Worm (Caenorhabditis elegans) whole organism, young adult: Measurements from ENCODE around the gene Y66D12A.8.

ENCODE experiments used
- B0019.2 ChIP-seq: fragments of 200-800 bp; sonication (Bioruptor generic); conservative IDR thresholded peaks from 2 replicates; pipeline ENCODE4 v1.3.6; 2022; ENCODE audit warnings: missing genetic modification reagents, missing genetic modification characterization, missing compliant biosample characterization
- B0035.1 ChIP-seq: sonication (generic microtip); optimal IDR thresholded peaks from 2 replicates; lab custom pipeline; 2016; ENCODE audit warnings: missing genetic modification characterization, mild to moderate bottlenecking, missing compliant biosample characterization, missing genotype, missing genetic modification reagents
- F10E7.11 ChIP-seq: sonication (generic microtip); optimal IDR thresholded peaks from 2 replicates; lab custom pipeline; 2017; ENCODE audit warnings: mild to moderate bottlenecking, missing genetic modification characterization, moderate library complexity, missing compliant biosample characterization
- F33H1.4 ChIP-seq: fragments of 200-800 bp; sonication (Bioruptor generic); IDR thresholded peaks from 2 replicates; pipeline ENCODE4 v1.3.6; 2022; ENCODE audit warnings: missing genetic modification reagents, missing genetic modification characterization, missing compliant biosample characterization
- F37B4.10 ChIP-seq: fragments of 200-800 bp; sonication (Bioruptor generic); IDR thresholded peaks from 2 replicates; pipeline ENCODE4 v1.3.6; 2022; ENCODE audit warnings: missing genetic modification characterization, missing compliant biosample characterization
- F49E8.2 ChIP-seq: sonication (generic microtip); optimal IDR thresholded peaks from 3 replicates; lab custom pipeline; 2017; ENCODE audit warnings: missing genetic modification characterization, mild to moderate bottlenecking, missing compliant biosample characterization, antibody characterized with exemption, moderate library complexity; ENCODE audit not compliant: insufficient read depth
- akir-1 ChIP-seq: fragments of 200-800 bp; sonication (Bioruptor generic); optimal IDR thresholded peaks from 2 replicates; lab custom pipeline; 2018; ENCODE audit warnings: mild to moderate bottlenecking, missing genetic modification characterization, moderate library complexity, missing compliant biosample characterization
- ama-1 ChIP-seq, 3 experiments: fragments of 150-350 bp in 1 of 3; sonication (generic microtip) in 2 of 3; optimal IDR thresholded peaks; 2 replicates each; lab custom pipeline; 2014 to 2018; ENCODE audit warnings: missing biosample characterization in 2 of 3, missing genetic modification characterization in 2 of 3, missing genetic modification reagents in 2 of 3
- aptf-2 ChIP-seq: fragments of 200-800 bp; sonication (Bioruptor generic); conservative IDR thresholded peaks from 2 replicates; pipeline ENCODE4 v1.3.6; 2022; ENCODE audit warnings: missing genetic modification reagents, missing genetic modification characterization, missing compliant biosample characterization
- aptf-3 ChIP-seq: fragments of 200-800 bp; sonication (Bioruptor generic); IDR thresholded peaks from 2 replicates; pipeline ENCODE4 v1.3.6; 2022; ENCODE audit warnings: missing genetic modification characterization, missing compliant biosample characterization
- attf-3 ChIP-seq: fragments of 200-800 bp; sonication (Bioruptor generic); conservative IDR thresholded peaks from 2 replicates; pipeline ENCODE4 v1.3.6; 2022; ENCODE audit warnings: missing genetic modification reagents, missing genetic modification characterization, missing compliant biosample characterization
- cebp-2 ChIP-seq: fragments of 200-800 bp; sonication (Bioruptor generic); IDR thresholded peaks from 2 replicates; pipeline ENCODE4 v1.3.6; 2022; ENCODE audit warnings: missing genetic modification characterization, missing compliant biosample characterization
- die-1 ChIP-seq: sonication (generic microtip); optimal IDR thresholded peaks from 2 replicates; lab custom pipeline; 2016; ENCODE audit warnings: missing genotype, mild to moderate bottlenecking, missing genetic modification characterization, missing compliant biosample characterization
- hmg-1.2 ChIP-seq: fragments of 200-800 bp; sonication (Bioruptor generic); IDR thresholded peaks from 2 replicates; pipeline ENCODE4 v1.3.6; 2022; ENCODE audit warnings: missing genetic modification reagents, missing genetic modification characterization, missing compliant biosample characterization
- hmg-20 ChIP-seq: fragments of 200-800 bp; sonication (Bioruptor generic); IDR thresholded peaks from 2 replicates; pipeline ENCODE4 v1.3.6; 2022; ENCODE audit warnings: missing genetic modification reagents, missing genetic modification characterization, missing compliant biosample characterization
- hrde-1 ChIP-seq: sonication (generic microtip); optimal IDR thresholded peaks from 2 replicates; lab custom pipeline; 2016; ENCODE audit warnings: missing genetic modification characterization, mild to moderate bottlenecking, missing compliant biosample characterization, moderate library complexity, missing genotype, missing genetic modification reagents, borderline replicate concordance
- let-526 ChIP-seq: fragments of 200-800 bp; sonication (Bioruptor generic); IDR thresholded peaks from 2 replicates; pipeline ENCODE4 v1.3.6; 2022; ENCODE audit warnings: missing genetic modification reagents, missing genetic modification characterization, missing compliant biosample characterization
- lin-26 ChIP-seq: fragments of 200-800 bp; sonication (Bioruptor generic); IDR thresholded peaks from 2 replicates; pipeline ENCODE4 v1.3.6; 2022; ENCODE audit warnings: missing genetic modification reagents, missing genetic modification characterization, missing compliant biosample characterization
- lin-35 ChIP-seq, 3 experiments: fragments of 150-350 bp in 2 of 3; sonication (generic microtip) in 1 of 3; optimal IDR thresholded peaks; 2 replicates each; lab custom pipeline; 2014 to 2018; ENCODE audit warnings: missing biosample characterization in 3 of 3, missing genetic modification characterization in 3 of 3, missing genetic modification reagents in 3 of 3
- lin-54 ChIP-seq: fragments of 200-800 bp; sonication (Bioruptor generic); optimal IDR thresholded peaks from 2 replicates; lab custom pipeline; 2018; ENCODE audit warnings: mild to moderate bottlenecking, missing genetic modification characterization, missing compliant biosample characterization
- lsl-1 ChIP-seq: fragments of 200-800 bp; sonication (Bioruptor generic); optimal IDR thresholded peaks from 2 replicates; lab custom pipeline; 2018; ENCODE audit warnings: mild to moderate bottlenecking, missing genetic modification characterization, moderate library complexity, missing compliant biosample characterization
- madf-10 ChIP-seq: sonication (generic microtip); optimal IDR thresholded peaks from 2 replicates; lab custom pipeline; 2016; ENCODE audit warnings: mild to moderate bottlenecking, missing genetic modification characterization, missing compliant biosample characterization
- madf-3 ChIP-seq: fragments of 200-800 bp; sonication (Bioruptor generic); IDR thresholded peaks from 2 replicates; pipeline ENCODE4 v1.3.6; 2022; ENCODE audit warnings: missing genetic modification reagents, missing genetic modification characterization, missing compliant biosample characterization
- madf-6 ChIP-seq: fragments of 200-800 bp; sonication (Bioruptor generic); IDR thresholded peaks from 2 replicates; pipeline ENCODE4 v1.3.6; 2022; ENCODE audit warnings: missing genetic modification reagents, missing genetic modification characterization, missing compliant biosample characterization
- madf-8 ChIP-seq: fragments of 200-800 bp; sonication (Bioruptor generic); conservative IDR thresholded peaks from 2 replicates; pipeline ENCODE4 v1.3.6; 2022; ENCODE audit warnings: missing genetic modification reagents, missing genetic modification characterization, missing compliant biosample characterization
- mxl-1 ChIP-seq: sonication (generic microtip); optimal IDR thresholded peaks from 2 replicates; lab custom pipeline; 2016; ENCODE audit warnings: missing genetic modification characterization, missing compliant biosample characterization
- nfya-1 ChIP-seq: sonication (generic microtip); optimal IDR thresholded peaks from 2 replicates; lab custom pipeline; 2017; ENCODE audit warnings: antibody characterized with exemption, missing compliant biosample characterization, missing genetic modification characterization, borderline replicate concordance; ENCODE audit not compliant: insufficient read depth
- pbrm-1 ChIP-seq: fragments of 200-800 bp; sonication (Bioruptor generic); IDR thresholded peaks from 2 replicates; pipeline ENCODE4 v1.3.6; 2022; ENCODE audit warnings: missing genetic modification reagents, missing genetic modification characterization, missing compliant biosample characterization
- snpc-3.4 ChIP-seq: sonication (generic microtip); optimal IDR thresholded peaks from 2 replicates; lab custom pipeline; 2017; ENCODE audit warnings: missing genetic modification characterization, mild to moderate bottlenecking, missing compliant biosample characterization, antibody characterized with exemption, moderate library complexity, missing genotype, missing genetic modification reagents
- zfh-2 ChIP-seq: fragments of 200-800 bp; sonication (Bioruptor generic); conservative IDR thresholded peaks from 2 replicates; pipeline ENCODE4 v1.3.6; 2022; ENCODE audit warnings: missing genetic modification reagents, missing genetic modification characterization, missing compliant biosample characterization
- zim-3 ChIP-seq: sonication (generic microtip); optimal IDR thresholded peaks from 2 replicates; lab custom pipeline; 2017; ENCODE audit warnings: mild to moderate bottlenecking, missing genetic modification characterization, moderate library complexity, missing compliant biosample characterization
- ztf-22 ChIP-seq: fragments of 200-800 bp; sonication (Bioruptor generic); optimal IDR thresholded peaks from 2 replicates; lab custom pipeline; 2018; ENCODE audit warnings: mild to moderate bottlenecking, missing genetic modification characterization, moderate library complexity, missing compliant biosample characterization

The Y66D12A.8 gene

ce11 chrIII:11611618-11612247 lies 37.7 kb downstream of the Y66D12A.8 start (continued):
- TF ChIP-seq nfya-1 (tag; lab: Kevin White, UChicago) (no peak), zfh-2 (GFP tag; lab: Robert Waterston, UW) (peak; percentile 90), aptf-3 (GFP tag; lab: Robert Waterston, UW) (no peak), madf-8 (GFP tag; lab: Robert Waterston, UW) (no peak), lsl-1 (GFP tag; lab: Kevin White, UChicago) (no peak), pbrm-1 (GFP tag; lab: Robert Waterston, UW) (no peak), zim-3 (tag; lab: Kevin White, UChicago) (no peak), lin-35 (GFP tag; optimal IDR thresholded peaks at IDR 0.05; lab: Kevin White, UChicago) (no peak), akir-1 (GFP tag; lab: Kevin White, UChicago) (no peak), mxl-1 (no peak), F49E8.2 (no peak)
- TF ChIP-seq, all 124 proteins: peak for 5

- TF ChIP-seq ztf-22 (GFP tag; lab: Kevin White, UChicago): no peak
- no peak for TF ChIP-seq F37B4.10 (GFP tag; lab: Robert Waterston, UW)
- TF ChIP-seq aptf-2 (GFP tag; lab: Robert Waterston, UW): no peak
- no peak for TF ChIP-seq B0019.2 (GFP tag; lab: Robert Waterston, UW)
Observed at ce11 chrIII:11612371-11612770, 38.4 kb downstream of the Y66D12A.8 start, which contains the start of the genes Y66A7A.9 and Y66A7A.4. Gene Y66A7A.9, minus strand, starts transcription at chrIII:11612471. Gene Y66A7A.4, plus strand, starts transcription at chrIII:11612607.

- no peak for TF ChIP-seq madf-10 (tag; lab: Kevin White, UChicago)
- no peak for TF ChIP-seq hrde-1 (tag; lab: Kevin White, UChicago)
- no peak for TF ChIP-seq madf-3 (GFP tag; lab: Robert Waterston, UW)
- no peak for TF ChIP-seq F10E7.11 (tag; lab: Kevin White, UChicago)
- TF ChIP-seq akir-1 (GFP tag; lab: Kevin White, UChicago): no peak
- TF ChIP-seq let-526 (GFP tag; lab: Robert Waterston, UW): no peak
- no peak for TF ChIP-seq snpc-3.4 (tag; lab: Kevin White, UChicago)
- no peak for TF ChIP-seq hmg-1.2 (GFP tag; lab: Robert Waterston, UW)
Observed at ce11 chrIII:11614874-11615273, 40.9 kb downstream of the Y66D12A.8 start.

- TF ChIP-seq cebp-2 (GFP tag; lab: Robert Waterston, UW) (no peak), B0035.1 (tag; lab: Kevin White, UChicago) (no peak), madf-6 (GFP tag; lab: Robert Waterston, UW) (no peak), F49E8.2 (no peak), attf-3 (GFP tag; lab: Robert Waterston, UW) (peak; percentile 66), die-1 (no peak), hmg-20 (GFP tag; lab: Robert Waterston, UW) (no peak), ama-1 (optimal IDR thresholded peaks at IDR 0.05; lab: Kevin White, UChicago) (no peak), ama-1 (GFP tag; optimal IDR thresholded peaks at IDR 0.05; lab: Kevin White, UChicago) (no peak), lsl-1 (GFP tag; lab: Kevin White, UChicago) (peak; percentile 14), lin-26 (GFP tag; lab: Robert Waterston, UW) (no peak), lin-54 (no peak), F33H1.4 (GFP tag; lab: Robert Waterston, UW) (peak; percentile 17; the same call in 1 of the 2 replicates)
Observed at ce11 chrIII:11615802-11616201, 41.8 kb downstream of the Y66D12A.8 start.
